Worm (Caenorhabditis elegans) whole organism, late embryonic: ENCODE measurements around the gene klp-18.

Source experiments
- C08G9.2 ChIP-seq: sonication (generic microtip); optimal IDR thresholded peaks from 2 replicates; lab custom pipeline; 2016; ENCODE audit warnings: mild to moderate bottlenecking, missing genetic modification characterization, moderate library complexity, missing compliant biosample characterization
- F13H6.1 ChIP-seq: sonication (generic microtip); optimal IDR thresholded peaks from 2 replicates; lab custom pipeline; 2016; ENCODE audit warnings: missing genetic modification characterization, missing compliant biosample characterization
- K02D7.2 ChIP-seq: sonication (generic microtip); optimal IDR thresholded peaks from 2 replicates; lab custom pipeline; 2017; ENCODE audit warnings: mild to moderate bottlenecking, missing genetic modification characterization, missing compliant biosample characterization
- K09A11.1 ChIP-seq: sonication (generic microtip); optimal IDR thresholded peaks from 2 replicates; lab custom pipeline; 2017; ENCODE audit warnings: antibody characterized with exemption, mild to moderate bottlenecking, missing genetic modification characterization, missing compliant biosample characterization; ENCODE audit not compliant: insufficient read depth
- Y22D7AL.16 ChIP-seq: sonication (generic microtip); optimal IDR thresholded peaks from 2 replicates; lab custom pipeline; 2016; ENCODE audit warnings: missing genetic modification characterization, missing compliant biosample characterization
- ama-1 ChIP-seq: fragments of 150-350 bp; optimal IDR thresholded peaks from 2 replicates; lab custom pipeline; 2014
- ceh-2 ChIP-seq: sonication (generic microtip); optimal IDR thresholded peaks from 2 replicates; lab custom pipeline; 2016; ENCODE audit warnings: missing genotype, missing genetic modification characterization, missing compliant biosample characterization
- ceh-22 ChIP-seq: sonication (generic microtip); optimal IDR thresholded peaks from 2 replicates; lab custom pipeline; 2017; ENCODE audit warnings: missing biosample characterization, missing genetic modification characterization
- ceh-30 ChIP-seq: fragments of 150-350 bp; optimal IDR thresholded peaks from 2 replicates; lab custom pipeline; 2014; ENCODE audit warnings: missing biosample characterization, missing genetic modification characterization
- ceh-31 ChIP-seq: sonication (generic microtip); optimal IDR thresholded peaks from 2 replicates; lab custom pipeline; 2016; ENCODE audit warnings: missing genetic modification characterization, missing compliant biosample characterization
- ceh-34 ChIP-seq: sonication (generic microtip); optimal IDR thresholded peaks from 2 replicates; lab custom pipeline; 2016; ENCODE audit warnings: mild to moderate bottlenecking, missing genetic modification characterization, missing compliant biosample characterization
- ceh-45 ChIP-seq: fragments of 200-800 bp; sonication (Bioruptor generic); IDR thresholded peaks from 2 replicates; pipeline ENCODE4 v1.3.6; 2022; ENCODE audit warnings: missing genetic modification reagents, missing genetic modification characterization, missing compliant biosample characterization
- ceh-48 ChIP-seq: sonication (generic microtip); optimal IDR thresholded peaks from 2 replicates; lab custom pipeline; 2016; ENCODE audit warnings: missing genetic modification characterization, inconsistent platforms, missing compliant biosample characterization
- ceh-6 ChIP-seq: fragments of 200-800 bp; sonication (Bioruptor generic); optimal IDR thresholded peaks from 2 replicates; lab custom pipeline; 2018; ENCODE audit warnings: mild to moderate bottlenecking, missing genetic modification characterization, missing compliant biosample characterization
- ceh-9 ChIP-seq: sonication (generic microtip); optimal IDR thresholded peaks from 2 replicates; lab custom pipeline; 2016; ENCODE audit warnings: mild to moderate bottlenecking, missing genetic modification characterization, inconsistent platforms, missing compliant biosample characterization
- dmd-4 ChIP-seq: sonication (generic microtip); optimal IDR thresholded peaks from 2 replicates; lab custom pipeline; 2016; ENCODE audit warnings: borderline replicate concordance, missing genetic modification characterization, missing compliant biosample characterization
- dve-1 ChIP-seq: sonication (generic microtip); optimal IDR thresholded peaks from 2 replicates; lab custom pipeline; 2017; ENCODE audit warnings: antibody characterized with exemption, mild to moderate bottlenecking, missing genetic modification characterization, missing compliant biosample characterization
- elt-4 ChIP-seq: sonication (generic microtip); optimal IDR thresholded peaks from 2 replicates; lab custom pipeline; 2016; ENCODE audit warnings: missing genetic modification characterization, missing compliant biosample characterization
- eyg-1 ChIP-seq: sonication (generic microtip); optimal IDR thresholded peaks from 2 replicates; lab custom pipeline; 2016; ENCODE audit warnings: missing genotype, missing genetic modification characterization, missing compliant biosample characterization
- fax-1 ChIP-seq: sonication (generic microtip); optimal IDR thresholded peaks from 2 replicates; lab custom pipeline; 2016; ENCODE audit warnings: missing genotype, missing genetic modification characterization, missing compliant biosample characterization
- fkh-10 ChIP-seq: fragments of 150-350 bp; optimal IDR thresholded peaks from 2 replicates; lab custom pipeline; 2014; ENCODE audit warnings: missing biosample characterization, missing genetic modification reagents, missing genetic modification characterization
- fkh-6 ChIP-seq: sonication (generic microtip); optimal IDR thresholded peaks from 2 replicates; lab custom pipeline; 2016; ENCODE audit warnings: missing genetic modification characterization, missing compliant biosample characterization
- hlh-30 ChIP-seq: sonication (generic microtip); optimal IDR thresholded peaks from 2 replicates; lab custom pipeline; 2017; ENCODE audit warnings: antibody characterized with exemption, missing genetic modification characterization, missing compliant biosample characterization; ENCODE audit not compliant: insufficient read depth
- hlh-6 ChIP-seq: sonication (generic microtip); optimal IDR thresholded peaks from 2 replicates; lab custom pipeline; 2016; ENCODE audit warnings: missing genotype, missing genetic modification characterization, missing compliant biosample characterization
- hlh-8 ChIP-seq: sonication (generic microtip); optimal IDR thresholded peaks from 2 replicates; lab custom pipeline; 2016; ENCODE audit warnings: missing genotype, missing genetic modification characterization, missing compliant biosample characterization
- lim-6 ChIP-seq: sonication (generic microtip); optimal IDR thresholded peaks from 2 replicates; lab custom pipeline; 2016; ENCODE audit warnings: missing genetic modification characterization, missing compliant biosample characterization
- lin-11 ChIP-seq: fragments of 200-800 bp; sonication (Bioruptor generic); optimal IDR thresholded peaks from 2 replicates; lab custom pipeline; 2018; ENCODE audit warnings: mild to moderate bottlenecking, missing genetic modification characterization, missing compliant biosample characterization
- madf-2 ChIP-seq: sonication (generic microtip); optimal IDR thresholded peaks from 2 replicates; lab custom pipeline; 2017; ENCODE audit warnings: missing genetic modification characterization, missing compliant biosample characterization
- mec-3 ChIP-seq: sonication (generic microtip); optimal IDR thresholded peaks from 2 replicates; lab custom pipeline; 2016; ENCODE audit warnings: borderline replicate concordance, missing genetic modification characterization, missing compliant biosample characterization
- nhr-11 ChIP-seq: fragments of 150-350 bp; optimal IDR thresholded peaks from 2 replicates; lab custom pipeline; 2014; ENCODE audit warnings: missing biosample characterization, missing genetic modification characterization
- odd-2 ChIP-seq: sonication (generic microtip); optimal IDR thresholded peaks from 2 replicates; lab custom pipeline; 2017; ENCODE audit warnings: antibody characterized with exemption, mild to moderate bottlenecking, missing genetic modification characterization, missing compliant biosample characterization
- pag-3 ChIP-seq: sonication (generic microtip); optimal IDR thresholded peaks from 2 replicates; lab custom pipeline; 2016; ENCODE audit warnings: missing compliant biosample characterization, missing genetic modification characterization, borderline replicate concordance
- pat-9 ChIP-seq: fragments of 200-800 bp; sonication (Bioruptor generic); optimal IDR thresholded peaks from 2 replicates; lab custom pipeline; 2018; ENCODE audit warnings: mild to moderate bottlenecking, missing genetic modification characterization, moderate library complexity, missing compliant biosample characterization
- sdc-2 ChIP-seq: sonication (generic microtip); optimal IDR thresholded peaks from 2 replicates; lab custom pipeline; 2016; ENCODE audit warnings: missing genotype, missing genetic modification characterization, missing compliant biosample characterization
- syd-9 ChIP-seq: sonication (generic microtip); optimal IDR thresholded peaks from 2 replicates; lab custom pipeline; 2016; ENCODE audit warnings: mild to moderate bottlenecking, missing genetic modification characterization, moderate library complexity, missing compliant biosample characterization
- tbx-2 ChIP-seq: sonication (generic microtip); optimal IDR thresholded peaks from 2 replicates; lab custom pipeline; 2016; ENCODE audit warnings: missing genetic modification characterization, missing compliant biosample characterization
- unc-3 ChIP-seq, 2 experiments: fragments of 200-800 bp in 1 of 2; sonication (Bioruptor generic) in 1 of 2; sonication (generic microtip) in 1 of 2; conservative IDR thresholded peaks in 1 of 2; optimal IDR thresholded peaks in 1 of 2; 2 replicates each; pipeline versions ENCODE4 v1.3.6 to Lab custom; 2016 to 2022; ENCODE audit warnings: missing compliant biosample characterization in 2 of 2, missing genetic modification characterization in 2 of 2, missing genetic modification reagents in 1 of 2
- unc-55 ChIP-seq: sonication (generic microtip); optimal IDR thresholded peaks from 2 replicates; lab custom pipeline; 2017; ENCODE audit warnings: missing biosample characterization, missing genetic modification reagents, missing genetic modification characterization
- unc-86 ChIP-seq: sonication (generic microtip); optimal IDR thresholded peaks from 2 replicates; lab custom pipeline; 2016; ENCODE audit warnings: missing genetic modification characterization, missing compliant biosample characterization

Gene klp-18

ce11 chrIV:7057677-7058076 is 17.7 kb downstream of the klp-18 start, which contains the start of gene srx-50:
srx-50 (plus strand) TSS chrIV:7057977.
- no peak for TF ChIP-seq fkh-10

- no peak for TF ChIP-seq ceh-9
- TF ChIP-seq hlh-30 (tag; lab: Kevin White, UChicago): no peak
- TF ChIP-seq ceh-31 (tag; lab: Kevin White, UChicago): no peak
- TF ChIP-seq F13H6.1 (tag; lab: Kevin White, UChicago): no peak
- no peak for TF ChIP-seq eyg-1 (tag; lab: Kevin White, UChicago)
- TF ChIP-seq unc-3 (GFP tag; conservative IDR thresholded peaks at IDR 0.05; lab: Robert Waterston, UW): no peak
- TF ChIP-seq unc-3 (tag; optimal IDR thresholded peaks at IDR 0.05; lab: Kevin White, UChicago): no peak
- no peak for TF ChIP-seq C08G9.2
- TF ChIP-seq ama-1 (lab: Kevin White, UChicago): no peak
- TF ChIP-seq ceh-6: no peak
Observed at ce11 chrIV:7062697-7063096, 22.7 kb downstream of the klp-18 start.

- TF ChIP-seq Y22D7AL.16 (tag; lab: Kevin White, UChicago) (no peak), F13H6.1 (tag; lab: Kevin White, UChicago) (no peak), K09A11.1 (tag; lab: Kevin White, UChicago) (no peak), dmd-4 (tag; lab: Kevin White, UChicago) (no peak), hlh-6 (tag; lab: Kevin White, UChicago) (no peak), pag-3 (tag; lab: Kevin White, UChicago) (no peak), syd-9 (tag; lab: Kevin White, UChicago) (no peak), ceh-22 (tag; lab: Kevin White, UChicago) (no peak), ceh-30 (no peak), nhr-11 (tag; lab: Kevin White, UChicago) (no peak), ceh-2 (tag; lab: Kevin White, UChicago) (no peak), unc-55 (GFP tag; lab: Kevin White, UChicago) (no peak), elt-4 (tag; lab: Kevin White, UChicago) (no peak), hlh-8 (tag; lab: Kevin White, UChicago) (no peak)
Observed at ce11 chrIV:7065022-7065421, 25.0 kb downstream of the klp-18 start, which contains the start of gene Y43B11AL.1. Y43B11AL.1 (plus strand) TSS chrIV:7065322.

ce11 chrIV:7067446-7067845 is 27.4 kb downstream of the klp-18 start:
- TF ChIP-seq pag-3 (tag; lab: Kevin White, UChicago) (no peak), K09A11.1 (tag; lab: Kevin White, UChicago) (no peak), ceh-31 (tag; lab: Kevin White, UChicago) (no peak), unc-86 (tag; lab: Kevin White, UChicago) (no peak), ceh-2 (tag; lab: Kevin White, UChicago) (no peak), lin-11 (tag; lab: Kevin White, UChicago) (no peak), fkh-10 (no peak), ceh-6 (no peak), ceh-48 (tag; lab: Kevin White, UChicago) (no peak), dmd-4 (tag; lab: Kevin White, UChicago) (no peak), mec-3 (no peak)
- TF ChIP-seq, all 69 proteins: peak for 0

ce11 chrIV:7072110-7072509 is 32.1 kb downstream of the klp-18 start, which contains the start of gene srg-48:
srg-48 (plus strand) TSS chrIV:7072410.
- TF ChIP-seq K02D7.2 (tag; lab: Kevin White, UChicago) (no peak), ama-1 (lab: Kevin White, UChicago) (no peak), mec-3 (no peak)
- TF ChIP-seq, all 69 proteins: peak for 0

ce11 chrIV:7075063-7075462 is 35.1 kb downstream of the klp-18 start, which contains the start of gene srg-50:
srg-50 (minus strand) TSS chrIV:7075163.
- TF ChIP-seq fkh-6 (tag; lab: Kevin White, UChicago) (no peak), sdc-2 (tag; lab: Kevin White, UChicago) (no peak), ceh-45 (no peak), tbx-2 (no peak), madf-2 (tag; lab: Kevin White, UChicago) (no peak), fax-1 (no peak), dve-1 (tag; lab: Kevin White, UChicago) (no peak), odd-2 (tag; lab: Kevin White, UChicago) (no peak), ceh-30 (no peak), ceh-6 (no peak), lim-6 (tag; lab: Kevin White, UChicago) (no peak), pat-9 (tag; lab: Kevin White, UChicago) (no peak), ceh-34 (tag; lab: Kevin White, UChicago) (no peak)
